Worm (Caenorhabditis elegans): ENCODE data around the gene tag-10.

tag-10 gene

ce11 chrII:13613096-13613495 lies 19.3 kb upstream of the tag-10 start, which contains the start of gene gst-15:
Gene gst-15 (minus strand): TSS chrII:13613196.
- TF ChIP-seq rbr-2 (tag; optimal IDR thresholded peaks at IDR 0.05) (no peak), pqm-1 (tag; optimal IDR thresholded peaks at IDR 0.05) (no peak), arid-1 (GFP tag; conservative IDR thresholded peaks at IDR 0.05) (no peak), F10B5.3 (tag; optimal IDR thresholded peaks at IDR 0.05) (no peak)

- TF ChIP-seq mdl-1 (tag; optimal IDR thresholded peaks at IDR 0.05), result peak in 1 of 2 experiments; percentile 44
- TF ChIP-seq hlh-30 (tag; optimal IDR thresholded peaks at IDR 0.05; ENCODE audit: insufficient read depth), result peak; percentile 18
- TF ChIP-seq egl-43 (GFP tag; IDR thresholded peaks at IDR 0.05), result no peak
- TF ChIP-seq hlh-11 (tag; optimal IDR thresholded peaks at IDR 0.05), result peak; percentile 62
- no peak for TF ChIP-seq ceh-32 (tag; optimal IDR thresholded peaks at IDR 0.05; ENCODE audit: poor library complexity)
- TF ChIP-seq daf-16 (GFP tag; optimal IDR thresholded peaks at IDR 0.05), result no peak
- TF ChIP-seq daf-16 (tag; optimal IDR thresholded peaks at IDR 0.05), result peak; percentile 90
- TF ChIP-seq F26F4.8 (GFP tag; conservative IDR thresholded peaks at IDR 0.05), result no peak
Observed at ce11 chrII:13614516-13614915, 17.9 kb upstream of the tag-10 start.

ce11 chrII:13616000-13616399 lies 16.4 kb upstream of the tag-10 start, which contains the start of gene gst-14:
Gene gst-14 (minus strand): TSS chrII:13616100.
- TF ChIP-seq F49E8.2 (tag; optimal IDR thresholded peaks at IDR 0.05; ENCODE audit: borderline replicate concordance), result no peak
- TF ChIP-seq ceh-82 (tag; optimal IDR thresholded peaks at IDR 0.05), result no peak
- no peak for TF ChIP-seq hlh-11 (tag; optimal IDR thresholded peaks at IDR 0.05)
- TF ChIP-seq mdt-29 (GFP tag; IDR thresholded peaks at IDR 0.05), result no peak
- no peak for TF ChIP-seq nhr-237 (tag; optimal IDR thresholded peaks at IDR 0.05)
- TF ChIP-seq dmd-9 (GFP tag; IDR thresholded peaks at IDR 0.05), result no peak
- no peak for TF ChIP-seq ama-1 (optimal IDR thresholded peaks at IDR 0.05)
- no peak for TF ChIP-seq F10B5.3 (tag; optimal IDR thresholded peaks at IDR 0.05)
- TF ChIP-seq zfp-3 (GFP tag; conservative IDR thresholded peaks at IDR 0.05), result no peak
- no peak for TF ChIP-seq nhr-10 (tag; optimal IDR thresholded peaks at IDR 0.05)
- TF ChIP-seq daf-19 (GFP tag; conservative IDR thresholded peaks at IDR 0.05), result no peak
- no peak for TF ChIP-seq nhr-77 (tag; optimal IDR thresholded peaks at IDR 0.05)
- no peak for TF ChIP-seq madf-5 (GFP tag; IDR thresholded peaks at IDR 0.05)
- no peak for TF ChIP-seq lin-39 (tag; optimal IDR thresholded peaks at IDR 0.05)
- TF ChIP-seq php-3 (GFP tag; IDR thresholded peaks at IDR 0.05), result no peak
- no peak for TF ChIP-seq nhr-76 (tag; optimal IDR thresholded peaks at IDR 0.05)

ce11 chrII:13617808-13618207 lies 14.6 kb upstream of the tag-10 start, which contains the start of gene gst-12:
Gene gst-12 (minus strand): TSS chrII:13618061.
- TF ChIP-seq zfp-2 (tag; optimal IDR thresholded peaks at IDR 0.05) (no peak), php-3 (GFP tag; IDR thresholded peaks at IDR 0.05) (no peak), ces-1 (GFP tag; optimal IDR thresholded peaks at IDR 0.05) (no peak), spr-1 (tag; optimal IDR thresholded peaks at IDR 0.05) (no peak), dmd-9 (GFP tag; IDR thresholded peaks at IDR 0.05) (no peak), Y75B8A.6 (GFP tag; IDR thresholded peaks at IDR 0.05) (no peak), aha-1 (tag) (peak; percentile 65), nhr-28 (tag; optimal IDR thresholded peaks at IDR 0.05) (no peak), rbr-2 (tag; optimal IDR thresholded peaks at IDR 0.05) (no peak), ceh-82 (tag; optimal IDR thresholded peaks at IDR 0.05) (no peak), daf-19 (GFP tag; conservative IDR thresholded peaks at IDR 0.05) (no peak), mxl-3 (GFP tag; optimal IDR thresholded peaks at IDR 0.05) (peak; percentile 79), T26A8.4 (GFP tag; IDR thresholded peaks at IDR 0.05) (no peak), unc-62 (GFP tag; optimal IDR thresholded peaks at IDR 0.05 in 1 of 2) (peak in 1 of 2 experiments; percentile 68), unc-62 (tag; optimal IDR thresholded peaks at IDR 0.05) (no peak), nhr-76 (tag; optimal IDR thresholded peaks at IDR 0.05) (no peak)

Measured in whole organism, L4 larva.